Worm (Caenorhabditis elegans): ENCODE results near the gene cest-1.2.

Gene cest-1.2

ce11 chrV:14167629-14168028 lies 7.0 kb upstream of the cest-1.2 start, which contains the start of gene ocam-1:
TSS of gene ocam-1 (minus strand) at chrV:14167729.
- no peak for TF ChIP-seq nhr-25 (tag; optimal IDR thresholded peaks at IDR 0.05)
- no peak for TF ChIP-seq ztf-4 (tag; optimal IDR thresholded peaks at IDR 0.05)
- no peak for TF ChIP-seq nfya-1 (tag; optimal IDR thresholded peaks at IDR 0.05; ENCODE audit: insufficient read depth)
- no peak for TF ChIP-seq tbx-2 (tag; optimal IDR thresholded peaks at IDR 0.05)
- no peak for TF ChIP-seq jun-1 (tag; optimal IDR thresholded peaks at IDR 0.05)
- TF ChIP-seq ama-1 (optimal IDR thresholded peaks at IDR 0.05): no peak

- no peak for TF ChIP-seq ceh-16 (tag; optimal IDR thresholded peaks at IDR 0.05)
These were observed 6.0 kb upstream of the cest-1.2 start, which contains the start of gene cest-1.1 for ce11 chrV:14166630-14167029. TSS of gene cest-1.1 (minus strand) at chrV:14166730.

DNA sequence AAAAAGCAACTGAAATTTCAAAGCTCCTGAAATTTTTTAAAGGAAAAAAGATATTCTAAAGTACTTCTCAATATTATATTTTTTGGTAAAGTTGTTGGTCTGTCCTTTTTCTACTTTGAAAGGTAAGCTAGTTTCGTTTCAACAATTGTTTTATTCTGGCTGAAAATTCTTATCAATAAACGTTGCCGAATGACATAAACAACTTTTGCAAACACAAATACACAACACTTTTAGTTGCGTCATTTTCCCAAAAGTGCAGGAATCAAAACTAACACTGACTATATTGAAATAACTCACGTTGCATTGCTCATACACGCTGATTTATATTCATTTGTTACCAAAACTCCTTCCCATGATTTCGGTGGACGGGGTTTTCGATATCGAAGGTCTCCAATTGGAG lies 5.1 kb upstream of the cest-1.2 start:
- no peak for TF ChIP-seq egl-27 (tag; optimal IDR thresholded peaks at IDR 0.05)
- TF ChIP-seq ztf-4 (tag; optimal IDR thresholded peaks at IDR 0.05): no peak

- no peak for TF ChIP-seq fos-1 (tag; optimal IDR thresholded peaks at IDR 0.05)
- no peak for TF ChIP-seq nhr-11 (tag; optimal IDR thresholded peaks at IDR 0.05)
- no peak for TF ChIP-seq elt-3 (tag; optimal IDR thresholded peaks at IDR 0.05)
- no peak for TF ChIP-seq ama-1 (optimal IDR thresholded peaks at IDR 0.05)
- no peak for TF ChIP-seq aly-2 (tag; optimal IDR thresholded peaks at IDR 0.05)
- no peak for TF ChIP-seq lin-15B (tag; optimal IDR thresholded peaks at IDR 0.05)
- no peak for TF ChIP-seq mdl-1 (tag; optimal IDR thresholded peaks at IDR 0.05)
- TF ChIP-seq elt-1 (tag; optimal IDR thresholded peaks at IDR 0.05): no peak
These were observed 2.4 kb upstream of the cest-1.2 start, which contains the start of gene srd-26 for ce11 chrV:14162959-14163548. TSS of gene srd-26 (minus strand) at chrV:14163009.

ce11 chrV:14156468-14156867 lies 4.2 kb downstream of the cest-1.2 start, which contains the start of gene AH10.2:
TSS of gene AH10.2 (plus strand) at chrV:14156768.
- TF ChIP-seq lin-39 (tag; optimal IDR thresholded peaks at IDR 0.05) (no peak), egl-27 (tag; optimal IDR thresholded peaks at IDR 0.05) (no peak)

- no peak for TF ChIP-seq fos-1 (tag; optimal IDR thresholded peaks at IDR 0.05)
- no peak for TF ChIP-seq ceh-16 (tag; optimal IDR thresholded peaks at IDR 0.05)
- no peak for TF ChIP-seq zag-1 (tag; optimal IDR thresholded peaks at IDR 0.05)
- no peak for TF ChIP-seq nhr-67 (tag; optimal IDR thresholded peaks at IDR 0.05)
- TF ChIP-seq lsy-12 (tag; optimal IDR thresholded peaks at IDR 0.05): no peak
These were observed 7.0 kb downstream of the cest-1.2 start for ce11 chrV:14153615-14154014.

ce11 chrV:14150966-14151365 lies 9.7 kb downstream of the cest-1.2 start:
- no peak for TF ChIP-seq nhr-77 (tag; optimal IDR thresholded peaks at IDR 0.05)
- TF ChIP-seq nhr-25 (tag; optimal IDR thresholded peaks at IDR 0.05): peak; percentile 69
- TF ChIP-seq tbx-2 (tag; optimal IDR thresholded peaks at IDR 0.05): no peak
- no peak for TF ChIP-seq lsy-12 (tag; optimal IDR thresholded peaks at IDR 0.05)
- TF ChIP-seq nhr-43 (tag; optimal IDR thresholded peaks at IDR 0.05; ENCODE audit: poor library complexity, severe bottlenecking): no peak

- TF ChIP-seq ztf-4 (tag; optimal IDR thresholded peaks at IDR 0.05) (no peak), lsy-12 (tag; optimal IDR thresholded peaks at IDR 0.05) (no peak), R02D3.7 (tag; optimal IDR thresholded peaks at IDR 0.05) (no peak), nfya-1 (tag; optimal IDR thresholded peaks at IDR 0.05; ENCODE audit: insufficient read depth) (no peak)
These were observed 11.5 kb downstream of the cest-1.2 start for ce11 chrV:14149125-14149524.

DNA sequence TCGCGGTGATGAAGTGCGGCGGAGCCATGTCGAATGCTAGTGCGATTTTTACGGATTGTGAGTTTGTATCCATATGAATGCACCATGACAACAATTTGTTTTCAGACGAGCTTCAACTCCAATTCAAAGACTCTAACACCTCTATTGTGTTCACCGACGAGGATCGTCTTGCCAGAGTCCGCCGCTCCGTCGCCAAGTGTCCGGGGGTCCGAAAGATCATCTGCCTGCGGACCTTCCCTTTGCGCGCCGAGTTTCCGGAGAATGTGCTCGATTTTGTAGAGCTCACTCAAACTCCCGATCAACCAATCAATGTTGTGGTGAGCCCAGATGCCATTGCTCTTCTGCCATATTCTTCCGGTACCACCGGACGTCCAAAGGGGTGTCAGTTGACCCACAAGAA lies 13.5 kb downstream of the cest-1.2 start:
- no peak for TF ChIP-seq nhr-28 (tag; optimal IDR thresholded peaks at IDR 0.05)
- no peak for TF ChIP-seq ztf-11 (tag; optimal IDR thresholded peaks at IDR 0.05)
- no peak for TF ChIP-seq nfya-1 (tag; optimal IDR thresholded peaks at IDR 0.05; ENCODE audit: insufficient read depth)
- TF ChIP-seq aly-2 (tag; optimal IDR thresholded peaks at IDR 0.05): no peak
- no peak for TF ChIP-seq lin-39 (tag; optimal IDR thresholded peaks at IDR 0.05)
- no peak for TF ChIP-seq ZK546.5 (tag; optimal IDR thresholded peaks at IDR 0.05)
- TF ChIP-seq ceh-9 (tag; optimal IDR thresholded peaks at IDR 0.05): no peak
